Fruit fly (Drosophila melanogaster): ENCODE measurements around the gene CG15803.

- TF ChIP-seq kay (GFP tag; ENCODE audit: borderline replicate concordance) (peak; percentile 93), bab1 (GFP tag; optimal IDR thresholded peaks at IDR 0.05) (peak; percentile 69), Hr96 (GFP tag; optimal IDR thresholded peaks at IDR 0.05) (peak; percentile 79), Mnt (GFP tag; optimal IDR thresholded peaks at IDR 0.05) (peak; percentile 66)
These were observed 61.6 kb downstream of the CG15803 start, which contains the start of gene Dlc90F for dm6 chr3R:18298900-18299321.

Measured in whole organism, adult.